Worm (Caenorhabditis elegans) whole organism, L3 larva: ENCODE results near the gene ncam-1.

Source experiments
- R02D3.7 ChIP-seq: fragments of 150-350 bp; optimal IDR thresholded peaks from 2 replicates; lab custom pipeline; 2014; ENCODE audit warnings: missing biosample characterization, missing genetic modification characterization
- ZK546.5 ChIP-seq: sonication (generic microtip); optimal IDR thresholded peaks from 2 replicates; lab custom pipeline; 2017; ENCODE audit warnings: missing biosample characterization, missing genetic modification characterization
- aly-2 ChIP-seq: fragments of 150-350 bp; optimal IDR thresholded peaks from 2 replicates; lab custom pipeline; 2014; ENCODE audit warnings: missing biosample characterization, missing genetic modification characterization
- ama-1 ChIP-seq: fragments of 150-350 bp; optimal IDR thresholded peaks from 2 replicates; lab custom pipeline; 2018
- ceh-16 ChIP-seq: sonication (generic microtip); optimal IDR thresholded peaks from 2 replicates; lab custom pipeline; 2017; ENCODE audit warnings: missing biosample characterization, missing genetic modification characterization
- ceh-28 ChIP-seq: fragments of 150-350 bp; optimal IDR thresholded peaks from 2 replicates; lab custom pipeline; 2014; ENCODE audit warnings: missing biosample characterization, missing genetic modification reagents, missing genetic modification characterization
- ceh-82 ChIP-seq: fragments of 150-350 bp; optimal IDR thresholded peaks from 2 replicates; lab custom pipeline; 2014; ENCODE audit warnings: missing biosample characterization, missing genetic modification characterization
- ceh-9 ChIP-seq: sonication (generic microtip); optimal IDR thresholded peaks from 2 replicates; lab custom pipeline; 2018; ENCODE audit warnings: missing biosample characterization, missing genetic modification characterization
- daf-12 ChIP-seq: fragments of 150-350 bp; optimal IDR thresholded peaks from 2 replicates; lab custom pipeline; 2014; ENCODE audit warnings: missing biosample characterization, missing genetic modification reagents, missing genetic modification characterization
- egl-27 ChIP-seq: sonication (generic microtip); optimal IDR thresholded peaks from 4 replicates; lab custom pipeline; 2017; ENCODE audit warnings: missing biosample characterization, missing genetic modification reagents, missing genetic modification characterization
- egl-5 ChIP-seq: fragments of 150-350 bp; optimal IDR thresholded peaks from 2 replicates; lab custom pipeline; 2017; ENCODE audit warnings: missing biosample characterization, missing genetic modification reagents, missing genetic modification characterization, inconsistent platforms
- elt-2 ChIP-seq: sonication (generic microtip); optimal IDR thresholded peaks from 2 replicates; lab custom pipeline; 2016; ENCODE audit warnings: missing genetic modification reagents, mild to moderate bottlenecking, missing genetic modification characterization, missing compliant biosample characterization
- elt-3 ChIP-seq, 3 experiments: fragments of 150-350 bp in 1 of 3; sonication (generic microtip) in 2 of 3; optimal IDR thresholded peaks; 2 replicates in 2 of 3; 4 replicates in 1 of 3; lab custom pipeline; 2014 to 2017; ENCODE audit warnings: missing biosample characterization in 3 of 3, missing genetic modification characterization in 3 of 3
- fkh-10 ChIP-seq: sonication (generic microtip); optimal IDR thresholded peaks from 2 replicates; lab custom pipeline; 2017; ENCODE audit warnings: missing biosample characterization, missing genetic modification reagents, missing genetic modification characterization
- fkh-2 ChIP-seq: fragments of 150-350 bp; optimal IDR thresholded peaks from 2 replicates; lab custom pipeline; 2014; ENCODE audit warnings: missing biosample characterization, missing genetic modification reagents, missing genetic modification characterization
- fos-1 ChIP-seq: fragments of 150-350 bp; optimal IDR thresholded peaks from 2 replicates; lab custom pipeline; 2014; ENCODE audit warnings: missing biosample characterization, missing genetic modification characterization
- hmg-11 ChIP-seq: sonication (generic microtip); optimal IDR thresholded peaks from 2 replicates; lab custom pipeline; 2016; ENCODE audit warnings: missing genetic modification characterization, missing compliant biosample characterization
- jun-1 ChIP-seq: fragments of 150-350 bp; optimal IDR thresholded peaks from 2 replicates; lab custom pipeline; 2014; ENCODE audit warnings: missing biosample characterization, missing genetic modification reagents, missing genetic modification characterization
- lin-15B ChIP-seq: fragments of 150-350 bp; optimal IDR thresholded peaks from 2 replicates; lab custom pipeline; 2014; ENCODE audit warnings: missing biosample characterization, missing genetic modification characterization
- mdl-1 ChIP-seq: fragments of 150-350 bp; optimal IDR thresholded peaks from 2 replicates; lab custom pipeline; 2014; ENCODE audit warnings: missing biosample characterization, missing genetic modification characterization
- nhr-11 ChIP-seq: fragments of 150-350 bp; optimal IDR thresholded peaks from 2 replicates; lab custom pipeline; 2014; ENCODE audit warnings: missing biosample characterization, missing genetic modification characterization
- nhr-12 ChIP-seq: fragments of 150-350 bp; optimal IDR thresholded peaks from 2 replicates; lab custom pipeline; 2014; ENCODE audit warnings: missing biosample characterization, missing genetic modification characterization
- nhr-23 ChIP-seq: fragments of 150-350 bp; optimal IDR thresholded peaks from 2 replicates; lab custom pipeline; 2014; ENCODE audit warnings: missing biosample characterization, missing genetic modification reagents, missing genetic modification characterization
- nhr-237 ChIP-seq: fragments of 150-350 bp; optimal IDR thresholded peaks from 2 replicates; lab custom pipeline; 2014; ENCODE audit warnings: missing biosample characterization, missing genetic modification characterization
- nhr-77 ChIP-seq: fragments of 150-350 bp; optimal IDR thresholded peaks from 2 replicates; lab custom pipeline; 2014; ENCODE audit warnings: missing biosample characterization, missing genetic modification characterization
- pha-4 ChIP-seq: fragments of 150-350 bp; optimal IDR thresholded peaks from 2 replicates; lab custom pipeline; 2014; ENCODE audit warnings: missing biosample characterization, missing genetic modification reagents, missing genetic modification characterization
- pqm-1 ChIP-seq: fragments of 150-350 bp; optimal IDR thresholded peaks from 2 replicates; lab custom pipeline; 2017; ENCODE audit warnings: missing biosample characterization, missing genetic modification characterization, inconsistent platforms
- sea-2 ChIP-seq: fragments of 150-350 bp; sonication (generic microtip); optimal IDR thresholded peaks from 4 replicates; lab custom pipeline; 2014; ENCODE audit warnings: missing biosample characterization, missing genetic modification reagents, missing genetic modification characterization
- skn-1 ChIP-seq: fragments of 150-350 bp; optimal IDR thresholded peaks from 2 replicates; lab custom pipeline; 2014; ENCODE audit warnings: missing biosample characterization, missing genetic modification characterization
- snpc-4 ChIP-seq: fragments of 150-350 bp; optimal IDR thresholded peaks from 2 replicates; lab custom pipeline; 2014; ENCODE audit warnings: missing biosample characterization, missing genetic modification characterization
- tbx-2 ChIP-seq: sonication (generic microtip); optimal IDR thresholded peaks from 2 replicates; lab custom pipeline; 2016; ENCODE audit warnings: mild to moderate bottlenecking, missing genetic modification characterization, missing compliant biosample characterization
- unc-39 ChIP-seq: sonication (generic microtip); optimal IDR thresholded peaks from 4 replicates; lab custom pipeline; 2017; ENCODE audit warnings: missing biosample characterization, missing genetic modification characterization
- unc-62 ChIP-seq: fragments of 150-350 bp; sonication (generic microtip); optimal IDR thresholded peaks from 4 replicates; lab custom pipeline; 2014; ENCODE audit warnings: missing biosample characterization, missing genetic modification reagents, missing genetic modification characterization
- zag-1 ChIP-seq: fragments of 150-350 bp; optimal IDR thresholded peaks from 2 replicates; lab custom pipeline; 2014; ENCODE audit warnings: missing biosample characterization, missing genetic modification characterization
- ztf-11 ChIP-seq: fragments of 150-350 bp; optimal IDR thresholded peaks from 2 replicates; lab custom pipeline; 2014; ENCODE audit warnings: missing biosample characterization, missing genetic modification characterization
- ztf-4 ChIP-seq: fragments of 150-350 bp; optimal IDR thresholded peaks from 2 replicates; lab custom pipeline; 2014; ENCODE audit warnings: missing biosample characterization, missing genetic modification characterization

Gene ncam-1

DNA sequence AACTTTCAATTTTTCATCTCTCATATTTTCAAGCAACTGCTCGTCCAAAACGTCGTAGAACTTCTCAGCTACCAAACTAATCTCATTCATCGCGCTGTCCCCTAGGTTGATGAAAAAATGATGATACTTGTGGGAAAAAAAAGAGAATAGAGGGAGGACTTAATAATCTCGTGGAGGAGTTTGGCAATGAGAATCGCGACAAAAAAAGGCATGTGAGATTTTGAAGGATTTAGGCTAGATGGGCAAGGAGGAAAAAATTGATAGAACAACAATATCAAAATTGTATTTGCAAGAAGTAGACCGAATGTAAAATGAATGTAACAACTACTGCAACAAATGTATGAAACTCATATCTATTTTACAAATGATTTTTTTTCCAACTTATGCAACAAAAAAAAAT lies 9.0 kb upstream of the ncam-1 start, which contains the start of gene Y9C12A.1:
Y9C12A.1 (minus strand) TSS at position 101 of the 400 bp plus-strand sequence.
- TF ChIP-seq nhr-77, result no peak
- no peak for TF ChIP-seq elt-2 (tag; lab: Kevin White, UChicago)
- TF ChIP-seq ztf-11, result no peak
- no peak for TF ChIP-seq egl-5 (tag; lab: Kevin White, UChicago)
- no peak for TF ChIP-seq nhr-237 (tag; lab: Kevin White, UChicago)
- TF ChIP-seq nhr-12 (tag; lab: Kevin White, UChicago), result no peak
- TF ChIP-seq sea-2 (GFP tag; lab: Kevin White, UChicago), result no peak
- TF ChIP-seq ceh-9 (tag; lab: Kevin White, UChicago), result no peak
- no peak for TF ChIP-seq pha-4
- no peak for TF ChIP-seq hmg-11
- no peak for TF ChIP-seq jun-1 (tag; lab: Kevin White, UChicago)
- TF ChIP-seq pqm-1, result no peak
- no peak for TF ChIP-seq mdl-1

DNA sequence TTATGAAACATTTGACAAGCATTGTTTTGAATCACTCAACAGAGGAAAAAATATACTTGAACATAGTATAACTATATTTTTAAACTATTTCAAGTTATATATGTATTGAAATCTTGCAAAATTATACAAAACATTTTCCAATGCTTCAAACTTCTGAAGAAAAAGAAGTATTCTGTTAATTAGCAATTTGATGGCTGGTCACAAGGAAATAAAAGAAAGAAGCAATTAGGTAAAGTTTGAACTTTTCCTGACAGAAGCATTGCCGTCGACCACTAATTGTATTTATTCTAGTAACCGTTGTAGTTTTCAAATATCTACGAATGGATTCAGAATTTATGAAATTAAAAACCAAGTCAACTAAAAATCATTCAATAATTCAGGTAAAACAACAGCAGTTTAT lies 3.1 kb upstream of the ncam-1 start:
- no peak for TF ChIP-seq R02D3.7 (tag; lab: Kevin White, UChicago)
- TF ChIP-seq nhr-23, result no peak
- TF ChIP-seq aly-2 (tag; lab: Kevin White, UChicago), result no peak
- no peak for TF ChIP-seq elt-3 (tag; optimal IDR thresholded peaks at IDR 0.05; lab: Kevin White, UChicago)
- TF ChIP-seq tbx-2 (tag; lab: Kevin White, UChicago), result no peak
- TF ChIP-seq jun-1 (tag; lab: Kevin White, UChicago), result no peak
- TF ChIP-seq ztf-11, result no peak

DNA sequence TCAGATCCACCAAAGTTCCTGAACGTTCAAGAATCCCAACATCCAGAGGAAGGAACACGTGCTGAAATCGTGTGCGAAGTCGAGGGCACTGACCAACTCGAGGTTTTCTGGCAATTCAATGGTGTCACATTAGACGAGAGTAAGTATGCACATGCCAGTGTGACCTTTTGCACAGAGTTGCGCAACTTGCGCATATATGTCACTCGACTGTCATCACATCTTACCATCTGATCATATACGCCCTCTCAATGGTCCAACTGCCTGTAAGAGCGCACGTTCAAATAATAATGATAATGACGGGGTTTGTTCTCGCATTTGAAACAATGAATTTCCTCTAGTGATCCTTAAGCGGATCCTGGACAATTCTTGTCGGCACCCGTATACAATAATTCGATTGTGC lies 4.5 kb downstream of the ncam-1 start:
- TF ChIP-seq tbx-2 (tag; lab: Kevin White, UChicago), result no peak
- no peak for TF ChIP-seq lin-15B (tag; lab: Kevin White, UChicago)
- TF ChIP-seq fos-1, result no peak
- TF ChIP-seq nhr-11 (tag; lab: Kevin White, UChicago), result no peak
- no peak for TF ChIP-seq nhr-23
- TF ChIP-seq nhr-77, result no peak
- TF ChIP-seq aly-2 (tag; lab: Kevin White, UChicago), result no peak
- no peak for TF ChIP-seq ztf-4
- no peak for TF ChIP-seq fkh-2 (tag; lab: Kevin White, UChicago)
- TF ChIP-seq nhr-12 (tag; lab: Kevin White, UChicago), result no peak
- no peak for TF ChIP-seq pqm-1
- no peak for TF ChIP-seq ZK546.5 (tag; lab: Kevin White, UChicago)

DNA sequence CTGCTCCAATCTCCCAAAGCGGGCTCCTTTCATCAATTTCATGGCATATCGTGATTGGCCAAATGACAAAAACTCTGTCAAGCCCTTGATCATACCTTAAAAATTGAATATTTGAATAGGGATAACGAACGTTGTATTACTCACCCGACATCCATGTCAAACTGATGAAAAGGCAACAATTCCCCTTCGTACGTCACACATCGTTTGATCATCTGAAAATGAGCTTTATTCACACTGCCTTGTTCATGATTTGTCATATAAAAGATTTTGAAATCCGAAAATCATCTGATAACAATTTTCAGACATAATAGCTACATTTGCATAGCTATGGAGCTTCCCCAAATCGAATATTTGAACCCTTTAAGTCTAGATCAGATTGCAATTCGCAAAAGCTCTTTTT lies 14.8 kb downstream of the ncam-1 start, which contains the start of gene M02A10.1:
M02A10.1 (plus strand) TSS at position 301 of the 400 bp plus-strand sequence.
- TF ChIP-seq elt-2 (tag; lab: Kevin White, UChicago) (no peak), ZK546.5 (tag; lab: Kevin White, UChicago) (no peak), fkh-10 (GFP tag; lab: Kevin White, UChicago) (no peak)
- TF ChIP-seq, all 47 proteins: peak for 0

DNA sequence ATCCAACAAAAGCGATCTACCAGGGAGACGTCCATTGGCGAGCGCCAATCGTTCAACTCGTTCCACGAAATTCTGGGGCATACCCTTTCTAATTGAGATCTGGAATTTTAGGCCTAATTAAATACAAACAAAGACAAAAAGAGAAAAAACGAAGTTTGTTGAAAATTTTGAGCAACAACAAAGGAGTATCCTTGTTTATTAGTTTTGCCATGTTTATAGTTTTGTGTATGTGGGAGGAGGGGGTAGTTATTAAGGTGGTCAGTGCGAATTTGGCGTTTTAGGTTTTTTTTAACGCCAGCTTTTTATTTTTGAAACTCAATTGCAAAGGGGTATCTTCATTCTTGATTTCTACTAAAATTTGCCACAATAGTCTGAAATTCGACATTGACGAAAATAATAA lies 22.7 kb downstream of the ncam-1 start, which contains the start of gene irk-2:
irk-2 (minus strand) TSS at position 101 of the 400 bp plus-strand sequence.
- TF ChIP-seq ztf-11, result no peak
- no peak for TF ChIP-seq daf-12 (tag; lab: Kevin White, UChicago)
- TF ChIP-seq unc-39, result no peak
- no peak for TF ChIP-seq fkh-10 (GFP tag; lab: Kevin White, UChicago)
- no peak for TF ChIP-seq ceh-9 (tag; lab: Kevin White, UChicago)
- TF ChIP-seq snpc-4 (tag; lab: Kevin White, UChicago), result no peak
- no peak for TF ChIP-seq ceh-28 (tag; lab: Kevin White, UChicago)

DNA sequence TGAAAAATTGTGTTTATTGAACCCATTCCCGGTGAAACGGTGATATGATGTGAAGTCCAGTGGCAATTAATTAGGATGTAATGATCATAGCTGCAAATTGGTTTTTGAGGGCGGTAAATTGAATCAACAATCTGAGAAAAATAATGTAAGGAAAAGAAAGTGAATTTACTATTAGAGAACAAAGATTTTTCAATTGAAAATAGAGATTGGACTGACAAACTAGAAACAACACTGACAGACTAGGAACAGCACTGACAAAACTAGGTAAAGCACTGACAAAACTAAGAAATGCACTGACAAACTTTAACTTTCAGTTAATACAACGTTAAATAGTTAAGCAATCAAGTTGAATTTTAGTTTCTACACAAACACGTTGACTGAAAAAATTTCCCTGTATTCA lies 34.2 kb downstream of the ncam-1 start, which contains the start of gene sli-1:
sli-1 (minus strand) TSS at position 101 of the 400 bp plus-strand sequence.
- TF ChIP-seq jun-1 (tag; lab: Kevin White, UChicago) (no peak), unc-62 (GFP tag; lab: Kevin White, UChicago) (no peak), zag-1 (no peak), ceh-16 (tag; lab: Kevin White, UChicago) (no peak), egl-27 (tag; lab: Kevin White, UChicago) (no peak), skn-1 (no peak), ceh-82 (tag; lab: Kevin White, UChicago) (no peak), nhr-77 (no peak), ama-1 (lab: Kevin White, UChicago) (no peak)
